Fruit fly (Drosophila melanogaster): Measurements from ENCODE around the gene CG31800.

DNA sequence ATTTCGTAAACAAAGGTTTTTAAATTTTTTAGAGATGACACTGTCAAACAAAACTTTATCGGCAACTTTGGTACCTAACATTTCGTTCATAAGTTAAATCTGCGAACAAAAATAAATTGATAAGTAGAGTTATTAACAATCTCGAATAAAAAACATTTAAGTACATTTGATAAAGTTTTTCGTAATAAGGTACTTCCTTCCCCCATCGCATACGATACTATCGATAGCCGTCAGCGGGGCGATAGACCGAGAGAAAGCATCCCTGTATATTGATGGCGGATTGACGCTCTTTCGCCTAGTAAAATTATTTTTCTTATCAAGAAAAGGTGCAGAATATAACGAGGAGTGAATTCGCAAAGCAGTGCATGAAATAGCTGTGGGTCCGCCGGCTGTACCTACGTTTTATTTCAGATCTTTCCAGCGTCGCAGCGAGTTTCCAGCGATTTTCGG is 10.8 kb upstream of the CG31800 start, which contains the start of the genes Ttc19 and Acn:
- TF ChIP-seq psq (optimal IDR thresholded peaks at IDR 0.05) (no peak), CG8478 (optimal IDR thresholded peaks at IDR 0.05) (no peak)
